Fruit fly (Drosophila melanogaster) S2 (cell line): ENCODE measurements around the gene CG10375.

Source experiments
- CG8478 ChIP-seq: fragments of >200 bp; optimal IDR thresholded peaks from 2 replicates; lab custom pipeline; 2018
- CTCF ChIP-seq, 2 experiments: fragments of >200 bp; optimal IDR thresholded peaks; 2 replicates each; lab custom pipeline; 2018

- TF ChIP-seq CG8478 (lab: Kevin White, UChicago) (no peak), CTCF (optimal IDR thresholded peaks at IDR 0.05; lab: Kevin White, UChicago) (no peak)
Observed at dm6 chr3R:23729066-23729465, 38.4 kb upstream of the CG10375 start.
